Fruit fly (Drosophila melanogaster) whole organism, adult: ENCODE measurements around the gene Hacd1.
"Not testable (repeated sequence)": the region's sequence is repeated elsewhere in the genome, so short reads cannot be mapped to it uniquely, and the experiment has no call there.

Experiments
- CG11617 ChIP-seq: fragments of 200-800 bp; sonication (Bioruptor generic); optimal IDR thresholded peaks from 2 replicates; lab custom pipeline; 2017; ENCODE audit warnings: mild to moderate bottlenecking, missing biosample characterization, missing genetic modification reagents, missing genetic modification characterization
- CG12768 ChIP-seq: fragments of 200-800 bp; sonication (Bioruptor generic); optimal IDR thresholded peaks from 2 replicates; lab custom pipeline; 2017; ENCODE audit warnings: missing biosample characterization, missing genetic modification characterization, mild to moderate bottlenecking, moderate library complexity, missing genetic modification reagents
- CG14711 ChIP-seq: fragments of 200-800 bp; sonication (Bioruptor generic); optimal IDR thresholded peaks from 2 replicates; lab custom pipeline; 2018; ENCODE audit warnings: missing biosample characterization, mild to moderate bottlenecking, missing genetic modification characterization, moderate library complexity
- CG1620 ChIP-seq: fragments of 200-800 bp; sonication (Bioruptor generic); optimal IDR thresholded peaks from 2 replicates; lab custom pipeline; 2016; ENCODE audit warnings: missing biosample characterization, missing genetic modification characterization
- CG33017 ChIP-seq: fragments of 200-800 bp; sonication (Bioruptor generic); optimal IDR thresholded peaks from 2 replicates; lab custom pipeline; 2018; ENCODE audit warnings: missing biosample characterization, mild to moderate bottlenecking, missing genetic modification characterization, moderate library complexity
- CG5204 ChIP-seq: fragments of 200-800 bp; sonication (Bioruptor generic); optimal IDR thresholded peaks from 2 replicates; lab custom pipeline; 2016; ENCODE audit warnings: missing biosample characterization, missing genetic modification characterization
- CG7045 ChIP-seq: fragments of 200-800 bp; sonication (Bioruptor generic); optimal IDR thresholded peaks from 2 replicates; lab custom pipeline; 2017; ENCODE audit warnings: missing biosample characterization, mild to moderate bottlenecking, missing genetic modification characterization
- CG7101 ChIP-seq: fragments of 200-800 bp; sonication (Bioruptor generic); optimal IDR thresholded peaks from 2 replicates; lab custom pipeline; 2018; ENCODE audit warnings: missing biosample characterization, mild to moderate bottlenecking, missing genetic modification characterization, moderate library complexity
- Clk ChIP-seq: fragments of 200-800 bp; sonication (Bioruptor generic); optimal IDR thresholded peaks from 2 replicates; lab custom pipeline; 2017; ENCODE audit warnings: missing biosample characterization, missing genetic modification characterization
- Crg-1 ChIP-seq: fragments of 200-800 bp; sonication (Bioruptor generic); optimal IDR thresholded peaks from 2 replicates; lab custom pipeline; 2016; ENCODE audit warnings: missing biosample characterization, missing genetic modification characterization
- Hr96 ChIP-seq: fragments of 200-800 bp; sonication (Bioruptor generic); optimal IDR thresholded peaks from 2 replicates; lab custom pipeline; 2016; ENCODE audit warnings: missing biosample characterization, missing genetic modification characterization
- Mnt ChIP-seq: fragments of 200-800 bp; sonication (Bioruptor generic); optimal IDR thresholded peaks from 2 replicates; lab custom pipeline; 2016; ENCODE audit warnings: missing biosample characterization, mild to moderate bottlenecking, missing genetic modification characterization
- bab1 ChIP-seq: fragments of 200-800 bp; sonication (Bioruptor generic); optimal IDR thresholded peaks from 3 replicates; lab custom pipeline; 2019; ENCODE audit warnings: missing biosample characterization, mild to moderate bottlenecking, missing genetic modification characterization, moderate library complexity
- cic ChIP-seq: fragments of 200-800 bp; sonication (Bioruptor generic); optimal IDR thresholded peaks from 2 replicates; lab custom pipeline; 2017; ENCODE audit warnings: missing biosample characterization, mild to moderate bottlenecking, missing genetic modification characterization, moderate library complexity
- cnc ChIP-seq, 2 experiments: fragments of >200 bp; optimal IDR thresholded peaks; 2 replicates each; lab custom pipeline; 2017
- kay ChIP-seq: fragments of 200-800 bp; sonication (Bioruptor generic); peaks from one replicate; lab custom pipeline; 2016; ENCODE audit warnings: missing biosample characterization, missing genetic modification characterization, borderline replicate concordance
- ovo ChIP-seq: fragments of 200-800 bp; sonication (Bioruptor generic); optimal IDR thresholded peaks from 2 replicates; lab custom pipeline; 2016; ENCODE audit warnings: missing biosample characterization, missing genetic modification characterization
- pad ChIP-seq: fragments of 200-800 bp; sonication (Bioruptor generic); optimal IDR thresholded peaks from 3 replicates; lab custom pipeline; 2017; ENCODE audit warnings: missing biosample characterization, missing genetic modification characterization, mild to moderate bottlenecking, moderate library complexity, missing genetic modification reagents
- tj ChIP-seq: fragments of 200-800 bp; sonication (Bioruptor generic); optimal IDR thresholded peaks from 3 replicates; lab custom pipeline; 2017; ENCODE audit warnings: missing biosample characterization, mild to moderate bottlenecking, missing genetic modification characterization, moderate library complexity
- toe ChIP-seq: fragments of 200-800 bp; sonication (Bioruptor generic); optimal IDR thresholded peaks from 2 replicates; lab custom pipeline; 2016; ENCODE audit warnings: missing biosample characterization, missing genetic modification characterization

The Hacd1 gene

dm6 chr2L:12001132-12001531 is 934 bp downstream of the Hacd1 start:
- TF ChIP-seq CG11617 (GFP tag; lab: Kevin White, UChicago) (no peak), tj (GFP tag; lab: Kevin White, UChicago) (peak; percentile 42), CG12768 (GFP tag; lab: Kevin White, UChicago) (peak; percentile 58), kay (GFP tag; lab: Kevin White, UChicago) (no peak)

- not testable (repeated sequence) for TF ChIP-seq CG11617 (GFP tag; lab: Kevin White, UChicago); CG7045; kay (GFP tag; lab: Kevin White, UChicago)
These were observed 2.8 kb downstream of the Hacd1 start, which contains the start of the genes CG18787 and Nfs1 for dm6 chr2L:11999240-11999704. Gene CG18787 (minus strand): TSS chr2L:11999340. Gene Nfs1 (plus strand): TSS chr2L:11999654.

dm6 chr2L:11996509-11996908 is 5.6 kb downstream of the Hacd1 start, which contains the start of gene Ada1-1:
Gene Ada1-1 (plus strand): TSS chr2L:11996809.
- not testable (repeated sequence) for TF ChIP-seq cnc (optimal IDR thresholded peaks at IDR 0.05; lab: Kevin White, UChicago); Hr96 (GFP tag; lab: Kevin White, UChicago); CG11617 (GFP tag; lab: Kevin White, UChicago)

dm6 chr2L:11995332-11995790 is 6.7 kb downstream of the Hacd1 start, which contains the start of the genes CG18789 and Qtzl:
Gene CG18789 (minus strand): TSS chr2L:11995432.
Gene Qtzl (plus strand): TSS chr2L:11995740.
- not testable (repeated sequence) for TF ChIP-seq Clk (GFP tag; lab: Kevin White, UChicago); CG14711 (tag; lab: Kevin White, UChicago); tj (GFP tag; lab: Kevin White, UChicago)

dm6 chr2L:11992602-11993001 is 9.5 kb downstream of the Hacd1 start, which contains the start of gene Ada1-2:
Gene Ada1-2 (plus strand): TSS chr2L:11992902.
- not testable (repeated sequence) for TF ChIP-seq CG33017 (tag; lab: Kevin White, UChicago); CG7101 (tag; lab: Kevin White, UChicago); CG11617 (GFP tag; lab: Kevin White, UChicago)

dm6 chr2L:11990458-11991065 is 11.5 kb downstream of the Hacd1 start, which contains the start of gene escl:
Gene escl (plus strand): TSS chr2L:11990927.
- TF ChIP-seq CG14711 (tag; lab: Kevin White, UChicago): peak; percentile 89
- no peak for TF ChIP-seq Clk (GFP tag; lab: Kevin White, UChicago)
- TF ChIP-seq CG11617 (GFP tag; lab: Kevin White, UChicago): peak; percentile 3

dm6 chr2L:11989729-11990128 is 12.3 kb downstream of the Hacd1 start, which contains the start of the genes zuc and dgt2:
Gene zuc (minus strand): TSS chr2L:11989882.
Gene dgt2 (plus strand): TSS chr2L:11989936.
- TF ChIP-seq Clk (GFP tag; lab: Kevin White, UChicago) (no peak), CG1620 (no peak), CG5204 (GFP tag; lab: Kevin White, UChicago) (no peak), toe (GFP tag; lab: Kevin White, UChicago) (no peak), CG11617 (GFP tag; lab: Kevin White, UChicago) (no peak), CG14711 (tag; lab: Kevin White, UChicago) (no peak), cic (no peak), CG12768 (GFP tag; lab: Kevin White, UChicago) (no peak), Crg-1 (GFP tag; lab: Kevin White, UChicago) (no peak), cnc (optimal IDR thresholded peaks at IDR 0.05; lab: Kevin White, UChicago) (no peak), CG33017 (tag; lab: Kevin White, UChicago) (no peak), bab1 (GFP tag; lab: Kevin White, UChicago) (no peak), ovo (GFP tag; lab: Kevin White, UChicago) (no peak), CG7101 (tag; lab: Kevin White, UChicago) (no peak), CG7045 (no peak), tj (GFP tag; lab: Kevin White, UChicago) (no peak), pad (no peak), Hr96 (GFP tag; lab: Kevin White, UChicago) (no peak), Mnt (GFP tag; lab: Kevin White, UChicago) (no peak), kay (GFP tag; lab: Kevin White, UChicago) (no peak)
